Fruit fly (Drosophila melanogaster) whole organism, embryonic: ENCODE data around the gene pbl.

ENCODE experiments used
- CG10959 ChIP-seq: fragments of 200-800 bp; sonication (Bioruptor generic); IDR thresholded peaks from 2 replicates; pipeline ENCODE4 v1.3.6; 2022; ENCODE audit warnings: missing biosample characterization, missing genetic modification characterization
- CG13287 ChIP-seq: fragments of 200-800 bp; sonication (Bioruptor generic); IDR thresholded peaks from 2 replicates; pipeline ENCODE4 v1.3.6; 2022; ENCODE audit warnings: missing biosample characterization, missing genetic modification characterization; ENCODE audit not compliant: partially characterized antibody
- CG13296 ChIP-seq: fragments of 200-800 bp; sonication (Bioruptor generic); optimal IDR thresholded peaks from 3 replicates; lab custom pipeline; 2018; ENCODE audit warnings: missing biosample characterization, mild to moderate bottlenecking, missing genetic modification characterization
- CG17361 ChIP-seq: fragments of 200-800 bp; sonication (Bioruptor generic); IDR thresholded peaks from 3 replicates; pipeline ENCODE4 v1.3.6; 2022; ENCODE audit warnings: missing biosample characterization, missing genetic modification characterization
- CG17385 ChIP-seq: fragments of 200-800 bp; sonication (Bioruptor generic); optimal IDR thresholded peaks from 3 replicates; lab custom pipeline; 2018; ENCODE audit warnings: missing biosample characterization, mild to moderate bottlenecking, missing genetic modification characterization
- CG18011 ChIP-seq: fragments of 200-800 bp; sonication (Bioruptor generic); optimal IDR thresholded peaks from 2 replicates; lab custom pipeline; 2017; ENCODE audit warnings: missing biosample characterization, missing genetic modification characterization, mild to moderate bottlenecking, moderate library complexity, missing genotype
- CG31441 ChIP-seq: fragments of 200-800 bp; sonication (Bioruptor generic); IDR thresholded peaks from 2 replicates; pipeline ENCODE4 v1.3.6; 2022; ENCODE audit warnings: missing biosample characterization, missing genetic modification characterization
- CG34224 ChIP-seq: fragments of 200-800 bp; sonication (Bioruptor generic); IDR thresholded peaks from 3 replicates; pipeline ENCODE4 v1.3.6; 2022; ENCODE audit warnings: missing biosample characterization, missing genetic modification characterization; ENCODE audit not compliant: partially characterized antibody
- CG3838 ChIP-seq: fragments of 200-800 bp; sonication (Bioruptor generic); optimal IDR thresholded peaks from 3 replicates; lab custom pipeline; 2016; ENCODE audit warnings: missing biosample characterization, missing genetic modification characterization
- CG4424 ChIP-seq: fragments of 200-800 bp; sonication (Bioruptor generic); optimal IDR thresholded peaks from 3 replicates; lab custom pipeline; 2016; ENCODE audit warnings: missing biosample characterization, missing genetic modification characterization
- CG4617 ChIP-seq: fragments of 200-800 bp; sonication (Bioruptor generic); optimal IDR thresholded peaks from 3 replicates; lab custom pipeline; 2016; ENCODE audit warnings: missing biosample characterization, missing genetic modification characterization, borderline replicate concordance
- CG6272 ChIP-seq: fragments of 200-800 bp; sonication (Bioruptor generic); IDR thresholded peaks from 2 replicates; pipeline ENCODE4 v1.3.6; 2022; ENCODE audit warnings: missing biosample characterization, missing genetic modification characterization
- CG6854 ChIP-seq: fragments of 200-800 bp; sonication (Bioruptor generic); optimal IDR thresholded peaks from 3 replicates; lab custom pipeline; 2017; ENCODE audit warnings: missing biosample characterization, mild to moderate bottlenecking, missing genetic modification characterization
- CG9609 ChIP-seq: fragments of 200-800 bp; sonication (Bioruptor generic); optimal IDR thresholded peaks from 3 replicates; lab custom pipeline; 2016; ENCODE audit warnings: missing biosample characterization, missing genetic modification characterization
- CG9797 ChIP-seq: fragments of 200-800 bp; sonication (Bioruptor generic); optimal IDR thresholded peaks from 3 replicates; lab custom pipeline; 2018; ENCODE audit warnings: missing biosample characterization, mild to moderate bottlenecking, missing genetic modification characterization
- HHEX ChIP-seq: fragments of 200-800 bp; sonication (Bioruptor generic); optimal IDR thresholded peaks from 3 replicates; lab custom pipeline; 2017; ENCODE audit warnings: missing biosample characterization, mild to moderate bottlenecking, missing genetic modification characterization, missing genetic modification reagents
- HLH3B ChIP-seq: fragments of 200-800 bp; sonication (Bioruptor generic); IDR thresholded peaks from 2 replicates; pipeline ENCODE4 v1.3.6; 2022; ENCODE audit warnings: missing biosample characterization, missing genetic modification characterization
- Med ChIP-seq: fragments of 200-800 bp; sonication (Bioruptor generic); peaks from one replicate; lab custom pipeline; 2016; ENCODE audit warnings: missing biosample characterization, missing genetic modification characterization, mild to moderate bottlenecking, inconsistent platforms, moderate library complexity
- Mes4 ChIP-seq: fragments of 200-800 bp; sonication (Bioruptor generic); optimal IDR thresholded peaks from 2 replicates; lab custom pipeline; 2016; ENCODE audit warnings: missing biosample characterization, missing genetic modification characterization
- NC2β ChIP-seq: fragments of 200-800 bp; sonication (Bioruptor generic); optimal IDR thresholded peaks from 2 replicates; lab custom pipeline; 2016; ENCODE audit warnings: missing biosample characterization, missing genetic modification characterization
- Sin3A ChIP-seq: fragments of >200 bp; optimal IDR thresholded peaks from 2 replicates; lab custom pipeline; 2018
- Sox102F ChIP-seq: fragments of 200-800 bp; sonication (Bioruptor generic); optimal IDR thresholded peaks from 2 replicates; lab custom pipeline; 2018; ENCODE audit warnings: missing biosample characterization, mild to moderate bottlenecking, missing genetic modification characterization, moderate library complexity
- Spps ChIP-seq: fragments of 200-800 bp; sonication (Bioruptor generic); optimal IDR thresholded peaks from 2 replicates; lab custom pipeline; 2018; ENCODE audit warnings: missing biosample characterization, mild to moderate bottlenecking, missing genetic modification characterization
- Sry-β ChIP-seq: fragments of 200-800 bp; sonication (Bioruptor generic); optimal IDR thresholded peaks from 2 replicates; lab custom pipeline; 2018; ENCODE audit warnings: missing biosample characterization, mild to moderate bottlenecking, missing genetic modification characterization, moderate library complexity
- Trl ChIP-seq, 3 experiments: fragments of >200 bp in 2 of 3; fragments of 200-800 bp in 1 of 3; sonication (Bioruptor generic) in 1 of 3; optimal IDR thresholded peaks; 2 replicates in 1 of 3; 3 replicates in 2 of 3; lab custom pipeline; 2016 to 2017; ENCODE audit warnings: missing biosample characterization in 1 of 3, missing genetic modification characterization in 1 of 3
- ato ChIP-seq: fragments of 200-800 bp; sonication (Bioruptor generic); IDR thresholded peaks from 2 replicates; pipeline ENCODE4 v1.3.6; 2022; ENCODE audit warnings: missing biosample characterization, missing genetic modification characterization; ENCODE audit not compliant: partially characterized antibody
- chinmo ChIP-seq: fragments of 200-800 bp; sonication (Bioruptor generic); IDR thresholded peaks from 4 replicates; pipeline ENCODE4 v1.3.6; 2022; ENCODE audit warnings: missing biosample characterization, missing genetic modification characterization; ENCODE audit not compliant: partially characterized antibody
- croc ChIP-seq: fragments of 200-800 bp; sonication (Bioruptor generic); conservative IDR thresholded peaks from 3 replicates; pipeline ENCODE4 v1.3.6; 2022; ENCODE audit warnings: missing biosample characterization, missing genetic modification characterization
- dysf ChIP-seq: fragments of 200-800 bp; sonication (Bioruptor generic); IDR thresholded peaks from 3 replicates; pipeline ENCODE4 v1.3.6; 2022; ENCODE audit warnings: missing biosample characterization, missing genetic modification characterization
- esg ChIP-seq: fragments of 200-800 bp; sonication (Bioruptor generic); conservative IDR thresholded peaks from 2 replicates; pipeline ENCODE4 v1.3.6; 2022; ENCODE audit warnings: missing biosample characterization, missing genetic modification characterization
- eyg ChIP-seq: fragments of 200-800 bp; sonication (Bioruptor generic); optimal IDR thresholded peaks from 3 replicates; lab custom pipeline; 2016; ENCODE audit warnings: missing biosample characterization, missing genetic modification characterization
- gcm ChIP-seq: fragments of 200-800 bp; sonication (Bioruptor generic); optimal IDR thresholded peaks from 2 replicates; lab custom pipeline; 2019; ENCODE audit warnings: missing biosample characterization, mild to moderate bottlenecking, missing genetic modification characterization, moderate library complexity
- gsb-n ChIP-seq: fragments of 200-800 bp; sonication (Bioruptor generic); optimal IDR thresholded peaks from 3 replicates; lab custom pipeline; 2018; ENCODE audit warnings: missing biosample characterization, mild to moderate bottlenecking, missing genetic modification characterization
- jing ChIP-seq: fragments of 200-800 bp; sonication (Bioruptor generic); optimal IDR thresholded peaks from 2 replicates; lab custom pipeline; 2018; ENCODE audit warnings: missing biosample characterization, mild to moderate bottlenecking, missing genetic modification characterization
- kay ChIP-seq: fragments of 200-800 bp; sonication (Bioruptor generic); optimal IDR thresholded peaks from 2 replicates; lab custom pipeline; 2016; ENCODE audit warnings: missing biosample characterization, missing genetic modification characterization
- lov ChIP-seq, 2 experiments: fragments of 200-800 bp in 1 of 2; fragments of >200 bp in 1 of 2; sonication (Bioruptor generic) in 1 of 2; IDR thresholded peaks in 1 of 2; optimal IDR thresholded peaks in 1 of 2; 2 replicates in 1 of 2; 3 replicates in 1 of 2; pipeline versions ENCODE4 v1.3.6 to Lab custom; 2017 to 2022; ENCODE audit warnings: missing biosample characterization in 1 of 2, missing genetic modification characterization in 1 of 2
- nau ChIP-seq: fragments of 200-800 bp; sonication (Bioruptor generic); optimal IDR thresholded peaks from 3 replicates; lab custom pipeline; 2017; ENCODE audit warnings: missing biosample characterization, mild to moderate bottlenecking, missing genetic modification characterization, missing genetic modification reagents
- nom ChIP-seq: fragments of 200-800 bp; sonication (Bioruptor generic); optimal IDR thresholded peaks from 2 replicates; lab custom pipeline; 2017; ENCODE audit warnings: missing biosample characterization, missing genetic modification characterization, mild to moderate bottlenecking, moderate library complexity, missing genetic modification reagents
- onecut ChIP-seq: fragments of 200-800 bp; sonication (Bioruptor generic); IDR thresholded peaks from 2 replicates; pipeline ENCODE4 v1.3.6; 2022; ENCODE audit warnings: missing biosample characterization, missing genetic modification characterization
- rib ChIP-seq: fragments of 200-800 bp; sonication (Bioruptor generic); IDR thresholded peaks from 2 replicates; pipeline ENCODE4 v1.3.6; 2022; ENCODE audit warnings: missing biosample characterization, missing genetic modification characterization
- row ChIP-seq: fragments of 200-800 bp; sonication (Bioruptor generic); IDR thresholded peaks from 3 replicates; pipeline ENCODE4 v1.3.6; 2022; ENCODE audit warnings: missing biosample characterization, missing genetic modification characterization
- sim ChIP-seq: fragments of 200-800 bp; sonication (Bioruptor generic); IDR thresholded peaks from 2 replicates; pipeline ENCODE4 v1.3.6; 2022; ENCODE audit warnings: missing biosample characterization, missing genetic modification characterization
- slou ChIP-seq: fragments of 200-800 bp; sonication (Bioruptor generic); optimal IDR thresholded peaks from 3 replicates; lab custom pipeline; 2016; ENCODE audit warnings: missing biosample characterization, missing genetic modification characterization
- slp2 ChIP-seq: fragments of 200-800 bp; sonication (Bioruptor generic); optimal IDR thresholded peaks from 2 replicates; lab custom pipeline; 2016; ENCODE audit warnings: missing biosample characterization, missing genetic modification characterization
- so ChIP-seq: fragments of 200-800 bp; sonication (Bioruptor generic); IDR thresholded peaks from 3 replicates; pipeline ENCODE4 v1.3.6; 2022; ENCODE audit warnings: missing biosample characterization, missing genetic modification characterization
- vvl ChIP-seq: fragments of 200-800 bp; sonication (Bioruptor generic); IDR thresholded peaks from 2 replicates; pipeline ENCODE4 v1.3.6; 2022; ENCODE audit warnings: missing biosample characterization, missing genetic modification characterization
- wek ChIP-seq: fragments of 200-800 bp; sonication (Bioruptor generic); optimal IDR thresholded peaks from 3 replicates; lab custom pipeline; 2018; ENCODE audit warnings: missing biosample characterization, mild to moderate bottlenecking, missing genetic modification characterization, moderate library complexity
- z ChIP-seq: fragments of 200-800 bp; sonication (Bioruptor generic); IDR thresholded peaks from 3 replicates; pipeline ENCODE4 v1.3.6; 2022; ENCODE audit warnings: missing biosample characterization, missing genetic modification characterization

Gene pbl

DNA sequence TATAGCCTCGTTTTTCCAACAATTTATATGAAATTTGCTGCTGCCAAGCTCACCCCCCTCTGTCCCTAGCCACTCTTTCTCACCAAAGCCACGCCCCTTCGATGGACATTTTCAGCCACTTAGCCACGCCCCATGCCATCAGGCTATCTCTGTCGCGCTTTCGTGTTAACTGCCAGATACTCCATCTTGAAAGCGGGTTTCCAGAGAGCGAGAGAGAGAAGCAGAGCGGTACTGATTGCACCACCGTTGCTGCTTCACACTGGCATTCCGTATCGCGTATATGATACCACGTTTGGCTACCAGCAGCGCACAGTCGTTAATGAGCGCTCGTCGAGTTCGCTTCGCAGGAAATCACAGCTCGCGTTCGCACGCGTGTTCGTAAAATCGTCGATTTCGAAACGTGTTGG lies 36.1 kb upstream of the pbl start, which contains the start of gene exex (continued):
- TF ChIP-seq chinmo (GFP tag; lab: Robert Waterston, UW) (0 out of 4 replicates have a peak, but pooled peaks have one; percentile 67), esg (no peak), ato (GFP tag; lab: Robert Waterston, UW) (no peak), CG6272 (no peak), onecut (GFP tag; lab: Robert Waterston, UW) (no peak), Sry-β (GFP tag; lab: Kevin White, UChicago) (no peak), sim (GFP tag; lab: Robert Waterston, UW) (no peak), slou (GFP tag; lab: Kevin White, UChicago) (no peak), so (no peak), CG13296 (no peak), CG13287 (peak; percentile 20; the same call in 1 of the 2 replicates), CG6854 (GFP tag; lab: Kevin White, UChicago) (no peak), HLH3B (GFP tag; lab: Robert Waterston, UW) (no peak), Med (GFP tag; lab: Kevin White, UChicago) (peak; percentile 73), nom (GFP tag; lab: Kevin White, UChicago) (no peak), CG17385 (no peak), vvl (GFP tag; lab: Robert Waterston, UW) (peak; percentile 59; the same call in 1 of the 2 replicates), rib (GFP tag; lab: Robert Waterston, UW) (peak; percentile 37; the same call in 1 of the 2 replicates), Spps (tag; lab: Kevin White, UChicago) (no peak), CG17361 (GFP tag; lab: Robert Waterston, UW) (no peak), CG18011 (GFP tag; lab: Kevin White, UChicago) (no peak), eyg (GFP tag; lab: Kevin White, UChicago) (no peak), gcm (peak; percentile 67), CG10959 (no peak), CG31441 (GFP tag; lab: Robert Waterston, UW) (no peak), croc (GFP tag; lab: Robert Waterston, UW) (no peak), Sin3A (lab: Kevin White, UChicago) (no peak), CG4617 (GFP tag; lab: Kevin White, UChicago) (no peak), HHEX (GFP tag; lab: Kevin White, UChicago) (no peak), z (GFP tag; lab: Robert Waterston, UW) (no peak), Trl (optimal IDR thresholded peaks at IDR 0.05; lab: Kevin White, UChicago) (peak; percentile 61 to 80), Trl (GFP tag; optimal IDR thresholded peaks at IDR 0.05; lab: Kevin White, UChicago) (peak; percentile 23), kay (GFP tag; lab: Kevin White, UChicago) (no peak), row (GFP tag; lab: Robert Waterston, UW) (no peak), CG3838 (GFP tag; lab: Kevin White, UChicago) (no peak), NC2β (GFP tag; lab: Kevin White, UChicago) (no peak), Mes4 (GFP tag; lab: Kevin White, UChicago) (no peak), CG9797 (no peak), gsb-n (no peak), lov (optimal IDR thresholded peaks at IDR 0.05; lab: Kevin White, UChicago) (no peak), lov (GFP tag; IDR thresholded peaks at IDR 0.05; lab: Robert Waterston, UW) (no peak), jing (GFP tag; lab: Kevin White, UChicago) (no peak), CG34224 (peak; percentile 20; the same call in 1 of the 3 replicates)

DNA sequence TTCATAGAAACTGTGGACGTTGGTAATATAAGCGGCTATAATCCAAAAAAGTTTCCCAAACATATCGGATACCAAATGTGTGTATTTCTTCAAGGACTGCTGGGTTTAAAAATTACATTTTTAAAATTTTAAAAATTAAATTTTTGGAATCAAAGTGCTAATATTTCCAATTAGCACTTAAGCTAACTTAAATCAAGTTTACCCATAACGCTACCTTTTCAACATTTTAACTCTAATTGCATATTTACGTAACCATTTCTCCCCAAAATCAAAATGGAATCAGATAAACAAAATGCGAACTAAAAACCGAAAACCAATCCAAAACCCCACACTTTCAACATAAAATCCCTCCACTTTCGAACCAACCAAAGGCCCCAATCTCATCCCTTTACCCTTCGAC lies 34.5 kb upstream of the pbl start, which contains the start of gene CG43880:
Gene CG43880 (minus strand): TSS at position 101 of the 400 bp plus-strand sequence.
- TF ChIP-seq wek (GFP tag; lab: Kevin White, UChicago) (no peak), nau (no peak), CG9609 (no peak), Sox102F (no peak), CG4424 (GFP tag; lab: Kevin White, UChicago) (no peak), slp2 (no peak), dysf (GFP tag; lab: Robert Waterston, UW) (no peak)
